Worm (Caenorhabditis elegans) whole organism, L4 larva: ENCODE measurements around the gene mif-2.

ENCODE experiments used
- F37D6.2 ChIP-seq: sonication (generic microtip); optimal IDR thresholded peaks from 2 replicates; lab custom pipeline; 2016; ENCODE audit warnings: mild to moderate bottlenecking, missing genetic modification characterization, missing compliant biosample characterization
- ZK546.5 ChIP-seq, 2 experiments: sonication (generic microtip); optimal IDR thresholded peaks; 2 replicates each; lab custom pipeline; 2017; ENCODE audit warnings: missing biosample characterization in 2 of 2, missing genetic modification characterization in 2 of 2
- ceh-82 ChIP-seq: sonication (generic microtip); optimal IDR thresholded peaks from 2 replicates; lab custom pipeline; 2017; ENCODE audit warnings: missing biosample characterization, missing genetic modification characterization
- egl-27 ChIP-seq: sonication (generic microtip); optimal IDR thresholded peaks from 3 replicates; lab custom pipeline; 2017; ENCODE audit warnings: missing biosample characterization, missing genetic modification reagents, missing genetic modification characterization
- lsy-2 ChIP-seq, 2 experiments: fragments of 150-350 bp in 1 of 2; sonication (generic microtip) in 1 of 2; optimal IDR thresholded peaks; 2 replicates each; lab custom pipeline; 2014 to 2017; ENCODE audit warnings: missing biosample characterization in 2 of 2, missing genetic modification characterization in 2 of 2
- pha-4 ChIP-seq, 2 experiments: fragments of 150-350 bp in 1 of 2; fragments of 200-800 bp in 1 of 2; sonication (Bioruptor generic) in 1 of 2; IDR thresholded peaks in 1 of 2; optimal IDR thresholded peaks in 1 of 2; 2 replicates each; pipeline versions ENCODE4 v1.3.6 to Lab custom; 2014 to 2022; ENCODE audit warnings: missing genetic modification characterization in 2 of 2, missing genetic modification reagents in 2 of 2, missing biosample characterization in 1 of 2, missing compliant biosample characterization in 1 of 2
- pqm-1 ChIP-seq: sonication (generic microtip); optimal IDR thresholded peaks from 2 replicates; lab custom pipeline; 2017; ENCODE audit warnings: missing biosample characterization, missing genetic modification characterization
- saeg-2 ChIP-seq: fragments of 200-800 bp; sonication (Bioruptor generic); IDR thresholded peaks from 2 replicates; pipeline ENCODE4 v1.3.6; 2022; ENCODE audit warnings: missing genetic modification reagents, missing genetic modification characterization, missing compliant biosample characterization
- skn-1 ChIP-seq: fragments of 150-350 bp; optimal IDR thresholded peaks from 2 replicates; lab custom pipeline; 2014; ENCODE audit warnings: missing biosample characterization, missing genetic modification characterization
- tra-1 ChIP-seq: fragments of 200-800 bp; sonication (Bioruptor generic); IDR thresholded peaks from 2 replicates; pipeline ENCODE4 v1.3.6; 2022; ENCODE audit warnings: missing genetic modification reagents, missing genetic modification characterization, missing compliant biosample characterization
- unc-62 ChIP-seq, 3 experiments: fragments of 150-350 bp in 1 of 3; sonication (generic microtip); optimal IDR thresholded peaks in 2 of 3; peaks in 1 of 3; 1 replicate in 1 of 3; 2 replicates in 2 of 3; lab custom pipeline; 2014 to 2017; ENCODE audit warnings: missing biosample characterization in 3 of 3, missing genetic modification characterization in 3 of 3, missing genetic modification reagents in 3 of 3, missing genotype in 1 of 3

DNA sequence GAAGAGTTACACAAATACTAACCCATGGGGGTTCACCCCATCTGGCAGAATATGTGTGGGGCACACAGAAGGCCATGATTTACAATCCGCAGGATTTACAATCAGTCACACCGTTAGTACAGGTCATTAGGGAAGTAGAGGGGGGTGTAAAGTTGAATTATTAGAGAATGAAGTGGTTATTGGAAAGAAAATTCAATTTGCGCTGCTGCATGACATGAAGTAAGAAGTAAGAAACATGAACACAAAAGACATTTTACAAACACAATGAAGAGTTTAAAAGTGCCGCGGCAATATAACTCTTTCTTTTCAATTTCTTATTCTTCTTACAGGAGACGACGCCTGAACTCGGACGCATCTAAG, 17.4 kb downstream of the mif-2 start:
- TF ChIP-seq skn-1 (tag; lab: Kevin White, UChicago) = no peak
- no peak for TF ChIP-seq saeg-2
- no peak for TF ChIP-seq pqm-1 (tag; lab: Kevin White, UChicago)
- no peak for TF ChIP-seq egl-27
- no peak for TF ChIP-seq pha-4 (GFP tag; IDR thresholded peaks at IDR 0.05; lab: Robert Waterston, UW)
- no peak for TF ChIP-seq pha-4 (tag; optimal IDR thresholded peaks at IDR 0.05; lab: Kevin White, UChicago)
- no peak for TF ChIP-seq ceh-82
- no peak for TF ChIP-seq lsy-2 (tag; optimal IDR thresholded peaks at IDR 0.05; lab: Kevin White, UChicago)
- no peak for TF ChIP-seq F37D6.2 (tag; lab: Kevin White, UChicago)
- no peak for TF ChIP-seq ZK546.5 (tag; optimal IDR thresholded peaks at IDR 0.05; lab: Kevin White, UChicago)
- TF ChIP-seq tra-1 (GFP tag; lab: Robert Waterston, UW) = no peak
- TF ChIP-seq unc-62 (GFP tag; optimal IDR thresholded peaks at IDR 0.05 in 1 of 2; lab: Kevin White, UChicago) = no peak
- TF ChIP-seq unc-62 (tag; optimal IDR thresholded peaks at IDR 0.05; lab: Kevin White, UChicago) = no peak
